Fruit fly (Drosophila melanogaster) whole organism, wandering third instar larva: Measurements from ENCODE around the gene omd.

ENCODE experiments used
- HLH106 ChIP-seq: fragments of 200-800 bp; optimal IDR thresholded peaks from 3 replicates; lab custom pipeline; 2019; ENCODE audit warnings: missing biosample characterization, mild to moderate bottlenecking, missing genetic modification characterization, moderate library complexity
- Hr78 ChIP-seq: fragments of >200 bp; optimal IDR thresholded peaks from 2 replicates; lab custom pipeline; 2017; ENCODE audit warnings: missing biosample characterization, missing genetic modification characterization
- Jra ChIP-seq: sonication (Bioruptor generic); optimal IDR thresholded peaks from 2 replicates; lab custom pipeline; 2016; ENCODE audit warnings: missing biosample characterization, missing genetic modification characterization
- Myc ChIP-seq: fragments of >200 bp; optimal IDR thresholded peaks from 2 replicates; lab custom pipeline; 2017
- Rel ChIP-seq, 2 experiments: fragments of 200-800 bp; sonication (Bioruptor generic) in 1 of 2; optimal IDR thresholded peaks; 2 replicates in 1 of 2; 3 replicates in 1 of 2; lab custom pipeline; 2016 to 2019; ENCODE audit warnings: mild to moderate bottlenecking in 2 of 2, missing biosample characterization in 2 of 2, missing genetic modification characterization in 2 of 2, moderate library complexity in 1 of 2
- dsf ChIP-seq: sonication (Bioruptor generic); optimal IDR thresholded peaks from 2 replicates; lab custom pipeline; 2016; ENCODE audit warnings: missing biosample characterization, missing genetic modification characterization, borderline replicate concordance
- fru ChIP-seq: fragments of 200-800 bp; sonication (Bioruptor generic); optimal IDR thresholded peaks from 3 replicates; lab custom pipeline; 2016; ENCODE audit warnings: missing biosample characterization, mild to moderate bottlenecking, missing genetic modification characterization
- psq ChIP-seq: fragments of 200-800 bp; sonication (Bioruptor generic); optimal IDR thresholded peaks from 3 replicates; lab custom pipeline; 2017; ENCODE audit warnings: missing biosample characterization, mild to moderate bottlenecking, missing genetic modification characterization, moderate library complexity
- sage ChIP-seq: fragments of 200-800 bp; sonication (Bioruptor generic); optimal IDR thresholded peaks from 2 replicates; lab custom pipeline; 2016; ENCODE audit warnings: missing biosample characterization, mild to moderate bottlenecking, missing genetic modification characterization
- sv ChIP-seq: fragments of 200-800 bp; sonication (Bioruptor generic); optimal IDR thresholded peaks from 3 replicates; lab custom pipeline; 2016; ENCODE audit warnings: missing biosample characterization, missing genetic modification characterization
- tai ChIP-seq: sonication (Bioruptor generic); optimal IDR thresholded peaks from 2 replicates; lab custom pipeline; 2016; ENCODE audit warnings: missing biosample characterization, missing genetic modification characterization

- TF ChIP-seq psq (GFP tag; lab: Kevin White, UChicago) (peak; percentile 8), sv (GFP tag; lab: Kevin White, UChicago) (no peak), dsf (GFP tag; lab: Kevin White, UChicago) (no peak), sage (GFP tag; lab: Kevin White, UChicago) (no peak), Rel (GFP tag; optimal IDR thresholded peaks at IDR 0.05; lab: Kevin White, UChicago) (no peak), Rel (tag; optimal IDR thresholded peaks at IDR 0.05; lab: Kevin White, UChicago) (no peak), HLH106 (tag; lab: Kevin White, UChicago) (peak; percentile 35), Myc (lab: Kevin White, UChicago) (no peak), tai (GFP tag; lab: Kevin White, UChicago) (no peak), Jra (GFP tag; lab: Kevin White, UChicago) (no peak), Hr78 (GFP tag; lab: Kevin White, UChicago) (no peak), fru (no peak)
Measured at dm6 chr3R:13713541-13713940, 26.5 kb upstream of the omd start.
